Worm (Caenorhabditis elegans): ENCODE results near the gene C31C9.9.
"Not testable (repeated sequence)": the region's sequence is repeated elsewhere in the genome, so short reads cannot be mapped to it uniquely, and the experiment has no call there.

C31C9.9 gene

ce11 chrII:13654723-13655122 is at the start of gene C31C9.9:
Gene C31C9.9 (plus strand): TSS chrII:13655023.
- TF ChIP-seq T22C8.4, tab-1, ztf-23 (GFP tag; IDR thresholded peaks at IDR 0.05): not testable (repeated sequence)

ce11 chrII:13609655-13610054 is 45.2 kb upstream of the C31C9.9 start, which contains the start of gene gst-20:
Gene gst-20 (minus strand): TSS chrII:13609824.
- TF ChIP-seq ztf-23 (GFP tag; IDR thresholded peaks at IDR 0.05) (no peak), ref-1 (GFP tag; conservative IDR thresholded peaks at IDR 0.05) (no peak)

DNA sequence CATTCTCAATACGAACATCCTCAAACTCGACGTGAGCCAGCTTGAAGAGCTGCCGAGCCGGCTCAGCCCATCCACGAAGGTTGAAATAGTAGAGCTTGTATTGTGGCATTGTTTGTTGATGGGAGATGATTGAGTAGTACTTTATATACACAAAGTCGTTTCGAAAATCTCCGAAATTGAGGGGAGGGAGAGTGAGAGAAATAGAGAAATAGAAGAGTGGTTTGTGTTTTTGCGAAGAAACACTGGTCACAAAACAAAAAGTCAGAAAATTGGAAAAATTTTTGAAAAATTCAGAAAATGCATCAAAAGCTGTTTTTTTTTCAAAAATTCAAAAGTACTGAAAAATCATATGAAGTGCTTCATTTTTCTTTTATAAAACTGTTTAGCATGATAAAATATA is 43.6 kb upstream of the C31C9.9 start, which contains the start of gene gst-24:
Gene gst-24 (minus strand): TSS at position 181 of the 400 bp plus-strand sequence.
- TF ChIP-seq ztf-29 (GFP tag; IDR thresholded peaks at IDR 0.05) (no peak), klf-2 (GFP tag; conservative IDR thresholded peaks at IDR 0.05) (no peak), T22C8.4 (GFP tag; IDR thresholded peaks at IDR 0.05) (no peak), cog-1 (tag; optimal IDR thresholded peaks at IDR 0.05) (no peak), tab-1 (GFP tag; IDR thresholded peaks at IDR 0.05) (no peak)

- TF ChIP-seq klf-2 (GFP tag; conservative IDR thresholded peaks at IDR 0.05) (no peak), med-1 (GFP tag; optimal IDR thresholded peaks at IDR 0.05; ENCODE audit: insufficient read depth) (no peak), tab-1 (GFP tag; IDR thresholded peaks at IDR 0.05) (no peak), cog-1 (tag; optimal IDR thresholded peaks at IDR 0.05) (no peak), T22C8.4 (GFP tag; IDR thresholded peaks at IDR 0.05) (no peak), flt-1 (GFP tag; IDR thresholded peaks at IDR 0.05) (no peak), ztf-23 (GFP tag; IDR thresholded peaks at IDR 0.05) (no peak)
Observed at ce11 chrII:13613096-13613495, 41.7 kb upstream of the C31C9.9 start, which contains the start of gene gst-15. Gene gst-15 (minus strand): TSS chrII:13613196.

- TF ChIP-seq ztf-29 (GFP tag; IDR thresholded peaks at IDR 0.05) (no peak), T22C8.4 (GFP tag; IDR thresholded peaks at IDR 0.05) (no peak), cog-1 (tag; optimal IDR thresholded peaks at IDR 0.05) (no peak), med-1 (GFP tag; optimal IDR thresholded peaks at IDR 0.05; ENCODE audit: insufficient read depth) (no peak), tab-1 (GFP tag; IDR thresholded peaks at IDR 0.05) (no peak), ref-1 (GFP tag; conservative IDR thresholded peaks at IDR 0.05) (no peak), flt-1 (GFP tag; IDR thresholded peaks at IDR 0.05) (no peak), klf-2 (GFP tag; conservative IDR thresholded peaks at IDR 0.05) (no peak), ztf-23 (GFP tag; IDR thresholded peaks at IDR 0.05) (no peak)
Observed at ce11 chrII:13614516-13614915, 40.3 kb upstream of the C31C9.9 start.

- TF ChIP-seq ztf-23 (GFP tag; IDR thresholded peaks at IDR 0.05), result no peak
- no peak for TF ChIP-seq T22C8.4 (GFP tag; IDR thresholded peaks at IDR 0.05)
- no peak for TF ChIP-seq klf-2 (GFP tag; conservative IDR thresholded peaks at IDR 0.05)
- TF ChIP-seq ref-1 (GFP tag; conservative IDR thresholded peaks at IDR 0.05), result no peak
- TF ChIP-seq tab-1 (GFP tag; IDR thresholded peaks at IDR 0.05), result no peak
Observed at ce11 chrII:13616000-13616399, 38.8 kb upstream of the C31C9.9 start, which contains the start of gene gst-14. Gene gst-14 (minus strand): TSS chrII:13616100.

DNA sequence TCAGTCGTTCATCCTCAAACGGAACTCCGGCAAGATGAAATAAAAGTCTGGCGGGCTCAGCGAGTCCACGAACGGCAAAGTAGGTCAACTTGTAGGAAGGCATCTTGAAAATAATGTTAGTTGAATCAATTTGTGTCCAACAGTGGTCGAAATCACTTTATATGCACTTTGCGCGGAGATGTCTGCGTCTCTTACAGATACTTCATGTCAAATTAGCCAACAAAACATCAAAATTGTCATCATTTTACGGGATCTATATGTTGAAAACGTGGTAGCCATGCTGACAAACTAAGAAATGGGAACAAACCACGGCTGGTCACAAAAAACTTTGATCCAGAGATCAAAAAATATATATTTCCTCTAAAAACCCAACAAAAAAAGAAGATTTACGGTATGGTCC is 37.0 kb upstream of the C31C9.9 start, which contains the start of gene gst-12:
Gene gst-12 (minus strand): TSS at position 254 of the 400 bp plus-strand sequence.
- TF ChIP-seq flt-1 (GFP tag; IDR thresholded peaks at IDR 0.05), result no peak

ce11 chrII:13624330-13624729 is 30.5 kb upstream of the C31C9.9 start, which contains the start of gene gst-16:
Gene gst-16 (minus strand): TSS chrII:13624440.
- no peak for TF ChIP-seq tab-1 (GFP tag; IDR thresholded peaks at IDR 0.05)

- no peak for TF ChIP-seq T22C8.4 (GFP tag; IDR thresholded peaks at IDR 0.05)
Observed at ce11 chrII:13627001-13627400, 27.8 kb upstream of the C31C9.9 start, which contains the start of gene gst-19. Gene gst-19 (minus strand): TSS chrII:13627145.

ce11 chrII:13630690-13631089 is 24.1 kb upstream of the C31C9.9 start, which contains the start of the genes gst-17 and gst-18:
Gene gst-17 (minus strand): TSS chrII:13630790.
Gene gst-18 (minus strand): TSS chrII:13630887.
- no peak for TF ChIP-seq ref-1 (GFP tag; conservative IDR thresholded peaks at IDR 0.05)
- TF ChIP-seq tab-1 (GFP tag; IDR thresholded peaks at IDR 0.05), result no peak
- TF ChIP-seq med-1 (GFP tag; optimal IDR thresholded peaks at IDR 0.05; ENCODE audit: insufficient read depth), result no peak
- TF ChIP-seq ztf-23 (GFP tag; IDR thresholded peaks at IDR 0.05), result no peak
- TF ChIP-seq ztf-29 (GFP tag; IDR thresholded peaks at IDR 0.05), result no peak
- TF ChIP-seq klf-2 (GFP tag; conservative IDR thresholded peaks at IDR 0.05), result no peak
- no peak for TF ChIP-seq cog-1 (tag; optimal IDR thresholded peaks at IDR 0.05)
- no peak for TF ChIP-seq T22C8.4 (GFP tag; IDR thresholded peaks at IDR 0.05)
- no peak for TF ChIP-seq flt-1 (GFP tag; IDR thresholded peaks at IDR 0.05)

ce11 chrII:13632238-13632637 is 22.6 kb upstream of the C31C9.9 start, which contains the start of gene tag-10:
Gene tag-10 (plus strand): TSS chrII:13632584.
- no peak for TF ChIP-seq cog-1 (tag; optimal IDR thresholded peaks at IDR 0.05)
- TF ChIP-seq ref-1 (GFP tag; conservative IDR thresholded peaks at IDR 0.05), result no peak
- no peak for TF ChIP-seq flt-1 (GFP tag; IDR thresholded peaks at IDR 0.05)
- no peak for TF ChIP-seq ztf-23 (GFP tag; IDR thresholded peaks at IDR 0.05)
- no peak for TF ChIP-seq med-1 (GFP tag; optimal IDR thresholded peaks at IDR 0.05; ENCODE audit: insufficient read depth)
- TF ChIP-seq ztf-29 (GFP tag; IDR thresholded peaks at IDR 0.05), result no peak

DNA sequence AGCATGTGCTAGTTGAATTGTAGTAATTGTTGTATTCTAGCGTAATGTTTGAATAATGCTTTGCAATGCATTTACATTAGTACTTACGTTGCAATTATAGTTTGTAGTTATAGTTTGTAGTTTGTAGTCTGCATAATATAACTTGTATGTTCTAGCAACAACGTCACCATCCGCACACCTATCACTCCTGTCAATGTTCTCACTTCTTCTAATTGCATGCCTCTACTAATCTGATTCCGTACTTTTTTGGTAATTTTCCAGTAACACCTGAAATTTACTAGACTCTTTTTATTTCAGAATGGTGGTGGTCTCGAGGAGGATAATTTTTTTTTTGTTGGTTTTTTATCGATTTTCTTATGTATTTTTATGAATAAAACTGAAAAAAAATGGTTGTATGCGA is 18.2 kb upstream of the C31C9.9 start:
- no peak for TF ChIP-seq tab-1 (GFP tag; IDR thresholded peaks at IDR 0.05)
- TF ChIP-seq med-1 (GFP tag; optimal IDR thresholded peaks at IDR 0.05; ENCODE audit: insufficient read depth), result no peak
- no peak for TF ChIP-seq ztf-23 (GFP tag; IDR thresholded peaks at IDR 0.05)
- no peak for TF ChIP-seq ref-1 (GFP tag; conservative IDR thresholded peaks at IDR 0.05)
- TF ChIP-seq cog-1 (tag; optimal IDR thresholded peaks at IDR 0.05), result no peak
- no peak for TF ChIP-seq flt-1 (GFP tag; IDR thresholded peaks at IDR 0.05)
- TF ChIP-seq T22C8.4 (GFP tag; IDR thresholded peaks at IDR 0.05), result no peak
- no peak for TF ChIP-seq ztf-29 (GFP tag; IDR thresholded peaks at IDR 0.05)
- no peak for TF ChIP-seq klf-2 (GFP tag; conservative IDR thresholded peaks at IDR 0.05)
